Worm (Caenorhabditis elegans) whole organism, L1 larva: Measurements from ENCODE around the gene acr-12.

Experiments
- C16A3.4 ChIP-seq: fragments of 150-350 bp; optimal IDR thresholded peaks from 2 replicates; lab custom pipeline; 2014; ENCODE audit warnings: missing biosample characterization, missing genetic modification characterization
- F16B12.6 ChIP-seq: fragments of 150-350 bp; optimal IDR thresholded peaks from 2 replicates; lab custom pipeline; 2014; ENCODE audit warnings: missing biosample characterization, missing genetic modification characterization
- alr-1 ChIP-seq: fragments of 200-800 bp; sonication (Bioruptor generic); optimal IDR thresholded peaks from 2 replicates; lab custom pipeline; 2018; ENCODE audit warnings: borderline replicate concordance, mild to moderate bottlenecking, missing genetic modification characterization, missing compliant biosample characterization
- blmp-1 ChIP-seq: fragments of 150-350 bp; optimal IDR thresholded peaks from 2 replicates; lab custom pipeline; 2014; ENCODE audit warnings: missing biosample characterization, missing genetic modification characterization
- ceh-82 ChIP-seq, 3 experiments: fragments of 150-350 bp in 1 of 3; sonication (generic microtip) in 2 of 3; optimal IDR thresholded peaks; 2 replicates each; lab custom pipeline; 2014 to 2017; ENCODE audit warnings: missing biosample characterization in 3 of 3, missing genetic modification characterization in 3 of 3
- dsc-1 ChIP-seq: sonication (generic microtip); optimal IDR thresholded peaks from 2 replicates; lab custom pipeline; 2016; ENCODE audit warnings: mild to moderate bottlenecking, missing genetic modification characterization, missing compliant biosample characterization
- efl-3 ChIP-seq: fragments of 200-800 bp; sonication (Bioruptor generic); optimal IDR thresholded peaks from 2 replicates; lab custom pipeline; 2018; ENCODE audit warnings: mild to moderate bottlenecking, missing genetic modification characterization, missing compliant biosample characterization
- egl-13 ChIP-seq: sonication (generic microtip); optimal IDR thresholded peaks from 2 replicates; lab custom pipeline; 2016; ENCODE audit warnings: missing genotype, missing genetic modification reagents, missing genetic modification characterization, missing compliant biosample characterization
- elt-2 ChIP-seq: sonication (generic microtip); optimal IDR thresholded peaks from 2 replicates; lab custom pipeline; 2016; ENCODE audit warnings: missing genetic modification characterization, mild to moderate bottlenecking, inconsistent platforms, missing compliant biosample characterization, missing genetic modification reagents
- elt-3 ChIP-seq, 6 experiments: fragments of 150-350 bp in 1 of 6; sonication (generic microtip); optimal IDR thresholded peaks; 2 replicates each; lab custom pipeline; 2017 to 2018; ENCODE audit warnings: missing biosample characterization in 6 of 6, missing genetic modification characterization in 6 of 6, inconsistent platforms in 1 of 6
- ets-5 ChIP-seq: fragments of 200-800 bp; sonication (Bioruptor generic); IDR thresholded peaks from 2 replicates; pipeline ENCODE4 v1.3.6; 2022; ENCODE audit warnings: missing genetic modification characterization, missing compliant biosample characterization
- fkh-10 ChIP-seq: sonication (generic microtip); optimal IDR thresholded peaks from 2 replicates; lab custom pipeline; 2017; ENCODE audit warnings: missing biosample characterization, missing genetic modification reagents, missing genetic modification characterization
- fkh-4 ChIP-seq: sonication (generic microtip); optimal IDR thresholded peaks from 2 replicates; lab custom pipeline; 2016; ENCODE audit warnings: missing compliant biosample characterization, missing genetic modification characterization, borderline replicate concordance
- grh-1 ChIP-seq: fragments of 200-800 bp; sonication (Bioruptor generic); IDR thresholded peaks from 2 replicates; pipeline ENCODE4 v1.3.6; 2022; ENCODE audit warnings: missing genetic modification reagents, missing genetic modification characterization, missing compliant biosample characterization
- irx-1 ChIP-seq: sonication (generic microtip); optimal IDR thresholded peaks from 2 replicates; lab custom pipeline; 2016; ENCODE audit warnings: missing genetic modification characterization, missing compliant biosample characterization
- lin-39 ChIP-seq: fragments of 150-350 bp; optimal IDR thresholded peaks from 2 replicates; lab custom pipeline; 2014; ENCODE audit warnings: missing biosample characterization, missing genetic modification reagents, missing genetic modification characterization
- lir-3 ChIP-seq: sonication (generic microtip); optimal IDR thresholded peaks from 2 replicates; lab custom pipeline; 2016; ENCODE audit warnings: mild to moderate bottlenecking, missing genetic modification characterization, moderate library complexity, missing compliant biosample characterization; ENCODE audit not compliant: poor library complexity
- mab-9 ChIP-seq: fragments of 200-800 bp; sonication (Bioruptor generic); IDR thresholded peaks from 2 replicates; pipeline ENCODE4 v1.3.6; 2022; ENCODE audit warnings: missing genetic modification reagents, missing genetic modification characterization, missing compliant biosample characterization
- mep-1 ChIP-seq: fragments of 150-350 bp; optimal IDR thresholded peaks from 2 replicates; lab custom pipeline; 2014; ENCODE audit warnings: missing biosample characterization, missing genetic modification characterization
- nhr-11 ChIP-seq: fragments of 150-350 bp; optimal IDR thresholded peaks from 2 replicates; lab custom pipeline; 2014; ENCODE audit warnings: missing biosample characterization, missing genetic modification characterization
- nhr-19 ChIP-seq: fragments of 200-800 bp; sonication (Bioruptor generic); conservative IDR thresholded peaks from 2 replicates; pipeline ENCODE4 v1.3.6; 2022; ENCODE audit warnings: missing genetic modification characterization, missing compliant biosample characterization
- nhr-237 ChIP-seq: fragments of 150-350 bp; optimal IDR thresholded peaks from 2 replicates; lab custom pipeline; 2014; ENCODE audit warnings: missing biosample characterization, missing genetic modification characterization
- nhr-71 ChIP-seq: sonication (generic microtip); optimal IDR thresholded peaks from 2 replicates; lab custom pipeline; 2016; ENCODE audit warnings: mild to moderate bottlenecking, missing genetic modification characterization, moderate library complexity, missing compliant biosample characterization
- nhr-76 ChIP-seq: sonication (generic microtip); optimal IDR thresholded peaks from 2 replicates; lab custom pipeline; 2017; ENCODE audit warnings: missing biosample characterization, missing genetic modification characterization
- nhr-84 ChIP-seq: sonication (generic microtip); optimal IDR thresholded peaks from 2 replicates; lab custom pipeline; 2017; ENCODE audit warnings: missing biosample characterization, missing genetic modification characterization
- nhr-85 ChIP-seq: sonication (generic microtip); peaks from one replicate; lab custom pipeline; 2016; ENCODE audit warnings: missing genetic modification characterization, inconsistent platforms, missing compliant biosample characterization
- nhr-90 ChIP-seq: sonication (generic microtip); optimal IDR thresholded peaks from 2 replicates; lab custom pipeline; 2016; ENCODE audit warnings: mild to moderate bottlenecking, missing genetic modification characterization, missing compliant biosample characterization; ENCODE audit not compliant: poor library complexity
- pag-3 ChIP-seq: sonication (generic microtip); optimal IDR thresholded peaks from 2 replicates; lab custom pipeline; 2017; ENCODE audit warnings: missing genetic modification characterization, mild to moderate bottlenecking, missing compliant biosample characterization, antibody characterized with exemption, borderline replicate concordance; ENCODE audit not compliant: insufficient read depth
- skn-1 ChIP-seq: fragments of 150-350 bp; optimal IDR thresholded peaks from 2 replicates; lab custom pipeline; 2014; ENCODE audit warnings: missing biosample characterization, missing genetic modification characterization
- snpc-4 ChIP-seq: fragments of 150-350 bp; optimal IDR thresholded peaks from 2 replicates; lab custom pipeline; 2014; ENCODE audit warnings: missing biosample characterization, missing genetic modification characterization
- snu-23 ChIP-seq: sonication (generic microtip); optimal IDR thresholded peaks from 2 replicates; lab custom pipeline; 2016; ENCODE audit warnings: missing genetic modification characterization, missing compliant biosample characterization
- sptf-1 ChIP-seq: fragments of 150-350 bp; optimal IDR thresholded peaks from 2 replicates; lab custom pipeline; 2014; ENCODE audit warnings: missing biosample characterization, missing genetic modification characterization
- tbx-2 ChIP-seq: sonication (generic microtip); optimal IDR thresholded peaks from 2 replicates; lab custom pipeline; 2016; ENCODE audit warnings: missing genetic modification characterization, missing compliant biosample characterization
- unc-62 ChIP-seq: fragments of 150-350 bp; optimal IDR thresholded peaks from 2 replicates; lab custom pipeline; 2014; ENCODE audit warnings: missing biosample characterization, missing genetic modification reagents, missing genetic modification characterization
- unc-86 ChIP-seq: sonication (generic microtip); optimal IDR thresholded peaks from 2 replicates; lab custom pipeline; 2016; ENCODE audit warnings: missing genetic modification characterization, missing compliant biosample characterization
- vab-15 ChIP-seq: sonication (generic microtip); optimal IDR thresholded peaks from 2 replicates; lab custom pipeline; 2017; ENCODE audit warnings: missing genotype, mild to moderate bottlenecking, missing genetic modification characterization, missing compliant biosample characterization
- xbp-1 ChIP-seq: sonication (generic microtip); optimal IDR thresholded peaks from 2 replicates; lab custom pipeline; 2016; ENCODE audit warnings: missing genetic modification characterization, missing compliant biosample characterization
- zip-4 ChIP-seq: fragments of 200-800 bp; sonication (Bioruptor generic); optimal IDR thresholded peaks from 2 replicates; lab custom pipeline; 2018; ENCODE audit warnings: mild to moderate bottlenecking, missing genetic modification characterization, moderate library complexity, missing compliant biosample characterization
- ztf-4 ChIP-seq: fragments of 150-350 bp; optimal IDR thresholded peaks from 2 replicates; lab custom pipeline; 2014; ENCODE audit warnings: missing biosample characterization, missing genetic modification characterization

acr-12 gene

ce11 chrX:13528630-13529138 is 4.0 kb upstream of the acr-12 start, which contains the start of gene F18H3.4 (continued):
- TF ChIP-seq nhr-84 (tag; lab: Kevin White, UChicago) (no peak), ztf-4 (tag; lab: Kevin White, UChicago) (no peak), C16A3.4 (tag; lab: Kevin White, UChicago) (no peak), pag-3 (tag; lab: Kevin White, UChicago) (no peak), mep-1 (tag; lab: Kevin White, UChicago) (peak; percentile 2), elt-3 (tag; optimal IDR thresholded peaks at IDR 0.05; lab: Kevin White, UChicago) (peak in 4 of 6 experiments; percentile 36 to 75 (median 55)), nhr-76 (no peak), alr-1 (tag; lab: Kevin White, UChicago) (no peak), ceh-82 (tag; optimal IDR thresholded peaks at IDR 0.05; lab: Kevin White, UChicago) (peak in 1 of 3 experiments; percentile 30), elt-2 (tag; lab: Kevin White, UChicago) (peak; percentile 98), dsc-1 (no peak), unc-62 (GFP tag; lab: Kevin White, UChicago) (no peak), zip-4 (GFP tag; lab: Kevin White, UChicago) (no peak), efl-3 (GFP tag; lab: Kevin White, UChicago) (no peak), nhr-90 (tag; lab: Kevin White, UChicago) (peak; percentile 73), egl-13 (tag; lab: Kevin White, UChicago) (peak; percentile 24), nhr-19 (GFP tag; lab: Robert Waterston, UW) (peak; percentile 53), fkh-4 (tag; lab: Kevin White, UChicago) (no peak), nhr-11 (tag; lab: Kevin White, UChicago) (no peak), xbp-1 (no peak), snpc-4 (tag; lab: Kevin White, UChicago) (no peak), nhr-71 (tag; lab: Kevin White, UChicago) (peak; percentile 80), sptf-1 (tag; lab: Kevin White, UChicago) (no peak), tbx-2 (tag; lab: Kevin White, UChicago) (peak; percentile 14), lir-3 (no peak), blmp-1 (peak; percentile 37), grh-1 (GFP tag; lab: Robert Waterston, UW) (no peak), nhr-237 (no peak), snu-23 (GFP tag; lab: Kevin White, UChicago) (peak; percentile 47), irx-1 (tag; lab: Kevin White, UChicago) (no peak), F16B12.6 (tag; lab: Kevin White, UChicago) (no peak), vab-15 (tag; lab: Kevin White, UChicago) (no peak), lin-39 (no peak), mab-9 (no peak), fkh-10 (GFP tag; lab: Kevin White, UChicago) (no peak), unc-86 (tag; lab: Kevin White, UChicago) (no peak)

- peak; percentile 4 for TF ChIP-seq skn-1 (tag; lab: Kevin White, UChicago)
- TF ChIP-seq ets-5 = no peak
- TF ChIP-seq nhr-85 (tag; lab: Kevin White, UChicago) = no peak
Observed at ce11 chrX:13530015-13530778, 2.5 kb upstream of the acr-12 start.
